Fruit fly (Drosophila melanogaster) whole organism: ENCODE results near the gene CG12560.

Experiments
- CG8478 ChIP-seq: fragments of >200 bp; optimal IDR thresholded peaks from 2 replicates; lab custom pipeline; 2018; ENCODE audit warnings: inconsistent platforms
- psq ChIP-seq: fragments of >200 bp; optimal IDR thresholded peaks from 2 replicates; lab custom pipeline; 2017

DNA sequence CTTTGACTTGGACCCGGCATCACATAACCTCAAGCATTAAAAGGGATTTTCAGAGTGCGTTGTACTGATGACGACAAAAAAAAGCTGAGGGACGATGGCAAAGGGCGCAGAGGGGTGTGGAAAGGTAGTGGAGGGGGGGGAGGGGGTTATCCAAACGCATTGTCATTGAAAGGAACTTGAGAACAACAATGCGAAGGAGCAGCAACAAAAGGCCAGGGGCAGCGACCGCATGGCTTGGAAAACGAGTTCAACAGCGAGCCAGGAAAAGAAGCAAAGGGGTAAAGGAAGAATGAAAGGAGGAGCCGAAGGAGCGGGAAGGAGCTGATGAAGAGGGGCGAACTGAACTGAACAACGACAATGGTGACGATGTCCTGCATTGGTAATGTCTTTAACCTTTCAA is 47.0 kb downstream of the CG12560 start:
- TF ChIP-seq psq (no peak), CG8478 (lab: Kevin White, UChicago) (no peak)
